Fruit fly (Drosophila melanogaster) whole organism, embryonic: ENCODE data around the gene Df31.
A peak's percentile ranks its signal among the peaks of the same experiment; 100 is the strongest.

Source experiments
- Antp ChIP-seq: fragments of 200-800 bp; sonication (Bioruptor generic); optimal IDR thresholded peaks from 3 replicates; lab custom pipeline; 2016; ENCODE audit warnings: missing biosample characterization, missing genetic modification characterization
- Atf-2 ChIP-seq: fragments of 200-800 bp; sonication (Bioruptor generic); optimal IDR thresholded peaks from 2 replicates; lab custom pipeline; 2016; ENCODE audit warnings: missing biosample characterization, missing genetic modification characterization
- CG10431 ChIP-seq: fragments of 200-800 bp; sonication (Bioruptor generic); optimal IDR thresholded peaks from 3 replicates; lab custom pipeline; 2018; ENCODE audit warnings: missing biosample characterization, mild to moderate bottlenecking, missing genetic modification characterization
- CG10462 ChIP-seq: fragments of 200-800 bp; sonication (Bioruptor generic); optimal IDR thresholded peaks from 2 replicates; lab custom pipeline; 2016; ENCODE audit warnings: missing biosample characterization, missing genetic modification characterization
- CG11085 ChIP-seq: fragments of 200-800 bp; sonication (Bioruptor generic); IDR thresholded peaks from 2 replicates; pipeline ENCODE4 v1.3.6; 2022; ENCODE audit warnings: missing biosample characterization, missing genetic modification characterization
- CG11723 ChIP-seq: fragments of 200-800 bp; sonication (Bioruptor generic); optimal IDR thresholded peaks from 2 replicates; lab custom pipeline; 2017; ENCODE audit warnings: missing biosample characterization, mild to moderate bottlenecking, missing genetic modification characterization
- CG12104 ChIP-seq: fragments of 200-800 bp; sonication (Bioruptor generic); optimal IDR thresholded peaks from 3 replicates; lab custom pipeline; 2016; ENCODE audit warnings: missing biosample characterization, missing genetic modification characterization
- CG13296 ChIP-seq: fragments of 200-800 bp; sonication (Bioruptor generic); optimal IDR thresholded peaks from 3 replicates; lab custom pipeline; 2018; ENCODE audit warnings: missing biosample characterization, mild to moderate bottlenecking, missing genetic modification characterization
- CG15073 ChIP-seq: fragments of 200-800 bp; sonication (Bioruptor generic); optimal IDR thresholded peaks from 2 replicates; lab custom pipeline; 2016; ENCODE audit warnings: missing biosample characterization, missing genetic modification characterization
- CG17385 ChIP-seq: fragments of 200-800 bp; sonication (Bioruptor generic); optimal IDR thresholded peaks from 3 replicates; lab custom pipeline; 2018; ENCODE audit warnings: missing biosample characterization, mild to moderate bottlenecking, missing genetic modification characterization
- CG34422 ChIP-seq: fragments of 200-800 bp; sonication (Bioruptor generic); IDR thresholded peaks from 3 replicates; pipeline ENCODE4 v1.3.6; 2022; ENCODE audit warnings: missing biosample characterization, missing genetic modification characterization
- CG4404 ChIP-seq: fragments of 200-800 bp; sonication (Bioruptor generic); IDR thresholded peaks from 2 replicates; pipeline ENCODE4 v1.3.6; 2022; ENCODE audit warnings: missing biosample characterization, missing genetic modification characterization
- CG6791 ChIP-seq: fragments of 200-800 bp; sonication (Bioruptor generic); IDR thresholded peaks from 3 replicates; pipeline ENCODE4 v1.3.6; 2022; ENCODE audit warnings: missing biosample characterization, missing genetic modification characterization; ENCODE audit not compliant: partially characterized antibody
- CG7357 ChIP-seq: fragments of 200-800 bp; sonication (Bioruptor generic); IDR thresholded peaks from 3 replicates; pipeline ENCODE4 v1.3.6; 2022; ENCODE audit warnings: missing biosample characterization, missing genetic modification characterization
- CG9797 ChIP-seq: fragments of 200-800 bp; sonication (Bioruptor generic); optimal IDR thresholded peaks from 3 replicates; lab custom pipeline; 2018; ENCODE audit warnings: missing biosample characterization, mild to moderate bottlenecking, missing genetic modification characterization
- CG9876 ChIP-seq: fragments of 200-800 bp; sonication (Bioruptor generic); optimal IDR thresholded peaks from 2 replicates; lab custom pipeline; 2016; ENCODE audit warnings: missing biosample characterization, missing genetic modification characterization
- D19A ChIP-seq: fragments of 200-800 bp; optimal IDR thresholded peaks from 3 replicates; lab custom pipeline; 2019; ENCODE audit warnings: missing biosample characterization, mild to moderate bottlenecking, missing genetic modification characterization, moderate library complexity
- Dad ChIP-seq: fragments of 200-800 bp; sonication (Bioruptor generic); optimal IDR thresholded peaks from 3 replicates; lab custom pipeline; 2016; ENCODE audit warnings: missing biosample characterization, missing genetic modification characterization
- Doc3 ChIP-seq: fragments of 200-800 bp; sonication (Bioruptor generic); IDR thresholded peaks from 3 replicates; pipeline ENCODE4 v1.3.6; 2022; ENCODE audit warnings: missing biosample characterization, missing genetic modification characterization; ENCODE audit not compliant: partially characterized antibody
- E2f1 ChIP-seq: fragments of 200-800 bp; sonication (Bioruptor generic); IDR thresholded peaks from 2 replicates; pipeline ENCODE4 v1.3.6; 2022; ENCODE audit warnings: missing biosample characterization, missing genetic modification characterization
- Ets97D ChIP-seq: fragments of 200-800 bp; sonication (Bioruptor generic); optimal IDR thresholded peaks from 3 replicates; lab custom pipeline; 2016; ENCODE audit warnings: missing biosample characterization, missing genetic modification characterization
- H2.0 ChIP-seq: fragments of 200-800 bp; sonication (Bioruptor generic); IDR thresholded peaks from 2 replicates; pipeline ENCODE4 v1.3.6; 2022; ENCODE audit warnings: missing biosample characterization, missing genetic modification characterization
- Hey ChIP-seq: fragments of 200-800 bp; sonication (Bioruptor generic); optimal IDR thresholded peaks from 3 replicates; lab custom pipeline; 2018; ENCODE audit warnings: missing biosample characterization, mild to moderate bottlenecking, missing genetic modification characterization
- Hsf ChIP-seq: fragments of 200-800 bp; sonication (Bioruptor generic); optimal IDR thresholded peaks from 3 replicates; lab custom pipeline; 2016; ENCODE audit warnings: missing biosample characterization, missing genetic modification characterization
- MESR4 ChIP-seq: fragments of 200-800 bp; sonication (Bioruptor generic); optimal IDR thresholded peaks from 2 replicates; lab custom pipeline; 2018; ENCODE audit warnings: missing biosample characterization, mild to moderate bottlenecking, missing genetic modification characterization, moderate library complexity
- MTF-1 ChIP-seq: fragments of 200-800 bp; sonication (Bioruptor generic); optimal IDR thresholded peaks from 2 replicates; lab custom pipeline; 2018; ENCODE audit warnings: missing biosample characterization, mild to moderate bottlenecking, missing genetic modification characterization, borderline replicate concordance
- Max ChIP-seq: fragments of 200-800 bp; sonication (Bioruptor generic); optimal IDR thresholded peaks from 2 replicates; lab custom pipeline; 2016; ENCODE audit warnings: missing biosample characterization, mild to moderate bottlenecking, missing genetic modification characterization
- Med ChIP-seq: fragments of 200-800 bp; sonication (Bioruptor generic); peaks from one replicate; lab custom pipeline; 2016; ENCODE audit warnings: missing biosample characterization, missing genetic modification characterization, mild to moderate bottlenecking, inconsistent platforms, moderate library complexity
- Oaz ChIP-seq: fragments of 200-800 bp; sonication (Bioruptor generic); IDR thresholded peaks from 2 replicates; pipeline ENCODE4 v1.3.6; 2022; ENCODE audit warnings: missing biosample characterization, missing genetic modification characterization
- Ravus ChIP-seq: fragments of 200-800 bp; sonication (Bioruptor generic); IDR thresholded peaks from 2 replicates; pipeline ENCODE4 v1.3.6; 2022; ENCODE audit warnings: missing biosample characterization, missing genetic modification characterization
- Spps ChIP-seq: fragments of 200-800 bp; sonication (Bioruptor generic); optimal IDR thresholded peaks from 2 replicates; lab custom pipeline; 2018; ENCODE audit warnings: missing biosample characterization, mild to moderate bottlenecking, missing genetic modification characterization
- bowl ChIP-seq: fragments of 200-800 bp; sonication (Bioruptor generic); IDR thresholded peaks from 2 replicates; pipeline ENCODE4 v1.3.6; 2022; ENCODE audit warnings: missing biosample characterization, missing genetic modification characterization
- cato ChIP-seq: fragments of 200-800 bp; sonication (Bioruptor generic); optimal IDR thresholded peaks from 2 replicates; lab custom pipeline; 2016; ENCODE audit warnings: missing biosample characterization, missing genetic modification characterization, borderline replicate concordance
- chinmo ChIP-seq: fragments of 200-800 bp; sonication (Bioruptor generic); IDR thresholded peaks from 4 replicates; pipeline ENCODE4 v1.3.6; 2022; ENCODE audit warnings: missing biosample characterization, missing genetic modification characterization; ENCODE audit not compliant: partially characterized antibody
- fd3F ChIP-seq: fragments of 200-800 bp; sonication (Bioruptor generic); optimal IDR thresholded peaks from 2 replicates; lab custom pipeline; 2018; ENCODE audit warnings: missing biosample characterization, mild to moderate bottlenecking, missing genetic modification characterization, moderate library complexity
- ftz-f1 ChIP-seq: fragments of 200-800 bp; sonication (Bioruptor generic); optimal IDR thresholded peaks from 2 replicates; lab custom pipeline; 2016; ENCODE audit warnings: missing biosample characterization, missing genetic modification characterization
- gsb-n ChIP-seq: fragments of 200-800 bp; sonication (Bioruptor generic); optimal IDR thresholded peaks from 3 replicates; lab custom pipeline; 2018; ENCODE audit warnings: missing biosample characterization, mild to moderate bottlenecking, missing genetic modification characterization
- ham ChIP-seq: fragments of 200-800 bp; sonication (Bioruptor generic); IDR thresholded peaks from 2 replicates; pipeline ENCODE4 v1.3.6; 2022; ENCODE audit warnings: missing biosample characterization, missing genetic modification characterization
- her ChIP-seq: fragments of 200-800 bp; sonication (Bioruptor generic); optimal IDR thresholded peaks from 2 replicates; lab custom pipeline; 2016; ENCODE audit warnings: missing biosample characterization, missing genetic modification characterization
- jumu ChIP-seq: fragments of 200-800 bp; sonication (Bioruptor generic); optimal IDR thresholded peaks from 3 replicates; lab custom pipeline; 2016; ENCODE audit warnings: missing biosample characterization, missing genetic modification characterization
- ken ChIP-seq: fragments of 200-800 bp; sonication (Bioruptor generic); IDR thresholded peaks from 3 replicates; pipeline ENCODE4 v1.3.6; 2022; ENCODE audit warnings: missing biosample characterization, missing genetic modification characterization
- lov ChIP-seq, 2 experiments: fragments of 200-800 bp in 1 of 2; fragments of >200 bp in 1 of 2; sonication (Bioruptor generic) in 1 of 2; IDR thresholded peaks in 1 of 2; optimal IDR thresholded peaks in 1 of 2; 2 replicates in 1 of 2; 3 replicates in 1 of 2; pipeline versions ENCODE4 v1.3.6 to Lab custom; 2017 to 2022; ENCODE audit warnings: missing biosample characterization in 1 of 2, missing genetic modification characterization in 1 of 2
- psq ChIP-seq: fragments of 200-800 bp; sonication (Bioruptor generic); optimal IDR thresholded peaks from 2 replicates; lab custom pipeline; 2017; ENCODE audit warnings: missing biosample characterization, missing genetic modification characterization
- pum ChIP-seq: fragments of 200-800 bp; sonication (Bioruptor generic); optimal IDR thresholded peaks from 2 replicates; lab custom pipeline; 2016; ENCODE audit warnings: missing biosample characterization, missing genetic modification characterization
- pzg ChIP-seq: fragments of 200-800 bp; sonication (Bioruptor generic); optimal IDR thresholded peaks from 3 replicates; lab custom pipeline; 2018; ENCODE audit warnings: missing biosample characterization, mild to moderate bottlenecking, missing genetic modification characterization, moderate library complexity
- row ChIP-seq: fragments of 200-800 bp; sonication (Bioruptor generic); IDR thresholded peaks from 3 replicates; pipeline ENCODE4 v1.3.6; 2022; ENCODE audit warnings: missing biosample characterization, missing genetic modification characterization
- sens ChIP-seq: fragments of 200-800 bp; sonication (Bioruptor generic); peaks from one replicate; lab custom pipeline; 2016; ENCODE audit warnings: missing biosample characterization, missing genetic modification characterization
- sens-2 ChIP-seq: fragments of 200-800 bp; sonication (Bioruptor generic); IDR thresholded peaks from 2 replicates; pipeline ENCODE4 v1.3.6; 2022; ENCODE audit warnings: missing biosample characterization, missing genetic modification characterization
- shn ChIP-seq: fragments of 200-800 bp; sonication (Bioruptor generic); optimal IDR thresholded peaks from 3 replicates; lab custom pipeline; 2016; ENCODE audit warnings: missing biosample characterization, missing genetic modification characterization
- sqz ChIP-seq: fragments of 200-800 bp; sonication (Bioruptor generic); optimal IDR thresholded peaks from 3 replicates; lab custom pipeline; 2018; ENCODE audit warnings: missing biosample characterization, mild to moderate bottlenecking, missing genetic modification characterization
- tio ChIP-seq: fragments of 200-800 bp; sonication (Bioruptor generic); optimal IDR thresholded peaks from 2 replicates; lab custom pipeline; 2017; ENCODE audit warnings: missing biosample characterization, missing genetic modification characterization, inconsistent platforms

Gene Df31

dm6 chr2L:21676556-21676955 lies 46.8 kb upstream of the Df31 start (continued):
- TF ChIP-seq ham (GFP tag; lab: Robert Waterston, UW) (no peak), Oaz (no peak), Ets97D (GFP tag; lab: Kevin White, UChicago) (peak; percentile 16), ken (GFP tag; lab: Robert Waterston, UW) (no peak), psq (no peak), CG34422 (GFP tag; lab: Robert Waterston, UW) (peak; percentile 46; the same call in 1 of the 3 replicates), MTF-1 (GFP tag; lab: Kevin White, UChicago) (no peak), fd3F (GFP tag; lab: Kevin White, UChicago) (no peak), lov (optimal IDR thresholded peaks at IDR 0.05; lab: Kevin White, UChicago) (no peak), lov (GFP tag; IDR thresholded peaks at IDR 0.05; lab: Robert Waterston, UW) (no peak), sens (peak; percentile 70), sqz (GFP tag; lab: Kevin White, UChicago) (no peak), H2.0 (GFP tag; lab: Robert Waterston, UW) (no peak), gsb-n (tag; lab: Kevin White, UChicago) (no peak), CG15073 (GFP tag; lab: Kevin White, UChicago) (no peak), Ravus (GFP tag; lab: Robert Waterston, UW) (no peak), bowl (GFP tag; lab: Robert Waterston, UW) (no peak), Hey (tag; lab: Kevin White, UChicago) (no peak), chinmo (GFP tag; lab: Robert Waterston, UW) (peak; percentile 89; the same call in 2 of the 4 replicates), Spps (tag; lab: Kevin White, UChicago) (no peak)

- no peak for TF ChIP-seq CG10462
- peak; percentile 10 for TF ChIP-seq Dad (GFP tag; lab: Kevin White, UChicago)
- peak; percentile 5 for TF ChIP-seq Atf-2 (GFP tag; lab: Kevin White, UChicago)
- TF ChIP-seq CG11085 (GFP tag; lab: Robert Waterston, UW): no peak
- TF ChIP-seq psq: no peak
- TF ChIP-seq CG6791: peak; percentile 90
- peak; percentile 96 for TF ChIP-seq CG7357 (GFP tag; lab: Robert Waterston, UW)
- peak; percentile 72 for TF ChIP-seq Doc3 (GFP tag; lab: Robert Waterston, UW)
- TF ChIP-seq tio (GFP tag; lab: Kevin White, UChicago): peak; percentile 44
- no peak for TF ChIP-seq CG9797 (GFP tag; lab: Kevin White, UChicago)
- peak; percentile 52 for TF ChIP-seq pum
- TF ChIP-seq CG13296: no peak
- TF ChIP-seq CG17385 (GFP tag; lab: Kevin White, UChicago): peak; percentile 0
- TF ChIP-seq row (GFP tag; lab: Robert Waterston, UW): peak; percentile 86
- TF ChIP-seq sens-2 (GFP tag; lab: Robert Waterston, UW): no peak
- TF ChIP-seq ftz-f1 (GFP tag; lab: Kevin White, UChicago): peak; percentile 82
- TF ChIP-seq CG12104 (GFP tag; lab: Kevin White, UChicago): no peak
- no peak for TF ChIP-seq CG10431 (GFP tag; lab: Kevin White, UChicago)
- TF ChIP-seq pzg: peak; percentile 57
- no peak for TF ChIP-seq CG4404
- no peak for TF ChIP-seq Antp
- no peak for TF ChIP-seq E2f1
- TF ChIP-seq her (GFP tag; lab: Kevin White, UChicago): peak; percentile 21
- TF ChIP-seq Max (GFP tag; lab: Kevin White, UChicago): no peak
- TF ChIP-seq Med (GFP tag; lab: Kevin White, UChicago): peak; percentile 89
- peak; percentile 41 for TF ChIP-seq Hsf (GFP tag; lab: Kevin White, UChicago)
- peak; percentile 94 for TF ChIP-seq MESR4 (GFP tag; lab: Kevin White, UChicago)
- TF ChIP-seq CG9876 (GFP tag; lab: Kevin White, UChicago): no peak
- TF ChIP-seq shn (GFP tag; lab: Kevin White, UChicago): peak; percentile 8
- peak; percentile 28 for TF ChIP-seq D19A (tag; lab: Kevin White, UChicago)
- peak; percentile 19 for TF ChIP-seq jumu (GFP tag; lab: Kevin White, UChicago)
- TF ChIP-seq cato (GFP tag; lab: Kevin White, UChicago): peak; percentile 11
- peak; percentile 59 for TF ChIP-seq CG11723 (GFP tag; lab: Kevin White, UChicago)
Measured at dm6 chr2L:21658529-21659009, 28.8 kb upstream of the Df31 start, which contains the start of gene Cul2. Cul2 (plus strand) TSS chr2L:21658735.
